1 fruit fly cellular context compared by ENCODE assay signal in genomic region chrX:8057299-8057730, dm6.
TF ChIP-seq lines count a peak whose summit lies in the region.

No protein-coding gene starts in this region.

TF ChIP-seq in whole organism, embryonic, 481 proteins besides CTCF, POLR2A, EP300 and RAD21 (continued from another document):
- TF ChIP-seq CG34422 (GFP tag; IDR thresholded peaks at IDR 0.05; lab: Robert Waterston, UW) (peak; percentile 61; the same call in 2 of the 3 replicates), CG4404 (GFP tag; IDR thresholded peaks at IDR 0.05; lab: Robert Waterston, UW) (peak; percentile 40; the same call in 1 of the 2 replicates), HLH4C (GFP tag; IDR thresholded peaks at IDR 0.05; lab: Robert Waterston, UW; ENCODE audit: partially characterized antibody) (no peak), ftz-f1 (GFP tag; optimal IDR thresholded peaks at IDR 0.05; lab: Kevin White, UChicago) (no peak), wek (GFP tag; optimal IDR thresholded peaks at IDR 0.05; lab: Kevin White, UChicago) (no peak), Chrac-16 (GFP tag; optimal IDR thresholded peaks at IDR 0.05; lab: Kevin White, UChicago) (peak; percentile 45), z (GFP tag; IDR thresholded peaks at IDR 0.05; lab: Robert Waterston, UW) (no peak), klu (GFP tag; IDR thresholded peaks at IDR 0.05; lab: Robert Waterston, UW) (peak; percentile 24; the same call in 1 of the 2 replicates), sr (GFP tag; IDR thresholded peaks at IDR 0.05; lab: Robert Waterston, UW) (no peak), CG13624 (GFP tag; optimal IDR thresholded peaks at IDR 0.05; lab: Kevin White, UChicago) (peak; percentile 64), Xrp1 (GFP tag; IDR thresholded peaks at IDR 0.05; lab: Robert Waterston, UW) (peak; percentile 63), CG16813 (GFP tag; IDR thresholded peaks at IDR 0.05; lab: Robert Waterston, UW; ENCODE audit: partially characterized antibody) (no peak), CG31441 (GFP tag; IDR thresholded peaks at IDR 0.05; lab: Robert Waterston, UW) (peak; percentile 75), HLH54F (GFP tag; optimal IDR thresholded peaks at IDR 0.05; lab: Kevin White, UChicago) (peak; percentile 84), CG3847 (GFP tag; IDR thresholded peaks at IDR 0.05; lab: Robert Waterston, UW) (peak; percentile 25; the same call in 1 of the 2 replicates), bsh (GFP tag; optimal IDR thresholded peaks at IDR 0.05; lab: Kevin White, UChicago) (peak; percentile 47 to 49), CG11456 (GFP tag; IDR thresholded peaks at IDR 0.05; lab: Robert Waterston, UW) (peak; percentile 70; the same call in 1 of the 3 replicates), CG10565 (GFP tag; optimal IDR thresholded peaks at IDR 0.05; lab: Kevin White, UChicago) (peak; percentile 3), CG32772 (GFP tag; IDR thresholded peaks at IDR 0.05; lab: Robert Waterston, UW) (0 out of 2 replicates have a peak, but pooled peaks have one; percentile 44), Scr (GFP tag; IDR thresholded peaks at IDR 0.05; lab: Robert Waterston, UW; ENCODE audit: partially characterized antibody) (no peak), CG1792 (GFP tag; optimal IDR thresholded peaks at IDR 0.05; lab: Kevin White, UChicago) (peak; percentile 28), CG4820 (GFP tag; optimal IDR thresholded peaks at IDR 0.05; lab: Kevin White, UChicago) (peak; percentile 64), zf30C (GFP tag; optimal IDR thresholded peaks at IDR 0.05; lab: Kevin White, UChicago) (no peak), CG12391 (tag; optimal IDR thresholded peaks at IDR 0.05; lab: Kevin White, UChicago) (peak; percentile 74), C15 (GFP tag; IDR thresholded peaks at IDR 0.05; lab: Robert Waterston, UW) (no peak), maf-S (GFP tag; optimal IDR thresholded peaks at IDR 0.05; lab: Kevin White, UChicago) (peak; percentile 75), ro (GFP tag; IDR thresholded peaks at IDR 0.05; lab: Robert Waterston, UW) (no peak; the same call in 1 of the 2 replicates), CG34376 (GFP tag; optimal IDR thresholded peaks at IDR 0.05; lab: Kevin White, UChicago) (no peak), vnd (GFP tag; IDR thresholded peaks at IDR 0.05; lab: Robert Waterston, UW; ENCODE audit: partially characterized antibody) (no peak), CG18011 (GFP tag; optimal IDR thresholded peaks at IDR 0.05; lab: Kevin White, UChicago) (peak; percentile 45), CG31365 (tag; optimal IDR thresholded peaks at IDR 0.05; lab: Kevin White, UChicago) (no peak), pum (GFP tag; optimal IDR thresholded peaks at IDR 0.05; lab: Kevin White, UChicago) (peak; percentile 72), pho (GFP tag; optimal IDR thresholded peaks at IDR 0.05; lab: Kevin White, UChicago) (peak; percentile 78), oc (tag; optimal IDR thresholded peaks at IDR 0.05; lab: Kevin White, UChicago) (no peak), CG1024 (GFP tag; IDR thresholded peaks at IDR 0.05; lab: Robert Waterston, UW) (no peak), Doc3 (GFP tag; IDR thresholded peaks at IDR 0.05; lab: Robert Waterston, UW; ENCODE audit: partially characterized antibody) (no peak), esg (GFP tag; conservative IDR thresholded peaks at IDR 0.05; lab: Robert Waterston, UW) (peak; percentile 62), CG12104 (GFP tag; optimal IDR thresholded peaks at IDR 0.05; lab: Kevin White, UChicago) (peak; percentile 71), CG4730 (GFP tag; IDR thresholded peaks at IDR 0.05; lab: Robert Waterston, UW) (0 out of 2 replicates have a peak, but pooled peaks have one; percentile 40), CG8290 (GFP tag; optimal IDR thresholded peaks at IDR 0.05; lab: Kevin White, UChicago) (peak; percentile 40), CG8290 (tag; optimal IDR thresholded peaks at IDR 0.05; lab: Kevin White, UChicago) (no peak), Taf1 (GFP tag; IDR thresholded peaks at IDR 0.05; lab: Robert Waterston, UW) (no peak), CG32532 (GFP tag; IDR thresholded peaks at IDR 0.05; lab: Robert Waterston, UW) (peak; percentile 31; the same call in 1 of the 2 replicates), CG10654 (GFP tag; optimal IDR thresholded peaks at IDR 0.05; lab: Kevin White, UChicago) (peak; percentile 33), Med (GFP tag; lab: Kevin White, UChicago) (peak; percentile 92), ranshi (GFP tag; IDR thresholded peaks at IDR 0.05; lab: Robert Waterston, UW) (no peak; the same call in 1 of the 2 replicates), CG33557 (GFP tag; optimal IDR thresholded peaks at IDR 0.05; lab: Kevin White, UChicago) (peak; percentile 61), dysf (GFP tag; IDR thresholded peaks at IDR 0.05; lab: Robert Waterston, UW) (peak; percentile 76; the same call in 2 of the 3 replicates), CG3407 (GFP tag; optimal IDR thresholded peaks at IDR 0.05; lab: Kevin White, UChicago) (peak; percentile 55), CG3065 (GFP tag; optimal IDR thresholded peaks at IDR 0.05; lab: Kevin White, UChicago) (peak; percentile 8), trem (tag; optimal IDR thresholded peaks at IDR 0.05; lab: Kevin White, UChicago) (no peak), zen (tag; optimal IDR thresholded peaks at IDR 0.05; lab: Kevin White, UChicago) (peak; percentile 12), tap (tag; optimal IDR thresholded peaks at IDR 0.05; lab: Kevin White, UChicago) (peak; percentile 29), pita (GFP tag; optimal IDR thresholded peaks at IDR 0.05; lab: Kevin White, UChicago) (no peak), odd (GFP tag; optimal IDR thresholded peaks at IDR 0.05; lab: Kevin White, UChicago) (peak; percentile 60), Optix (GFP tag; IDR thresholded peaks at IDR 0.05; lab: Robert Waterston, UW) (peak; percentile 31; the same call in 1 of the 3 replicates), CG18619 (GFP tag; optimal IDR thresholded peaks at IDR 0.05; lab: Kevin White, UChicago) (peak; percentile 75), Hr78 (GFP tag; optimal IDR thresholded peaks at IDR 0.05; lab: Kevin White, UChicago) (no peak), CG7928 (GFP tag; optimal IDR thresholded peaks at IDR 0.05; lab: Kevin White, UChicago) (no peak), bbx (GFP tag; IDR thresholded peaks at IDR 0.05; lab: Robert Waterston, UW; ENCODE audit: partially characterized antibody) (no peak), Ptx1 (GFP tag; IDR thresholded peaks at IDR 0.05; lab: Robert Waterston, UW) (peak; percentile 62; the same call in 1 of the 2 replicates), CG18764 (GFP tag; optimal IDR thresholded peaks at IDR 0.05; lab: Kevin White, UChicago) (peak; percentile 14), Gug (GFP tag; IDR thresholded peaks at IDR 0.05; lab: Robert Waterston, UW) (peak; percentile 43; the same call in 2 of the 4 replicates), crol (GFP tag; IDR thresholded peaks at IDR 0.05; lab: Robert Waterston, UW) (no peak), gro (GFP tag; optimal IDR thresholded peaks at IDR 0.05; lab: Kevin White, UChicago) (no peak), CG4854 (GFP tag; optimal IDR thresholded peaks at IDR 0.05; lab: Kevin White, UChicago) (peak; percentile 35), dimm (GFP tag; IDR thresholded peaks at IDR 0.05; lab: Robert Waterston, UW) (no peak), CG15601 (tag; optimal IDR thresholded peaks at IDR 0.05; lab: Kevin White, UChicago) (peak; percentile 43), CG10366 (GFP tag; IDR thresholded peaks at IDR 0.05; lab: Robert Waterston, UW) (peak; percentile 22; the same call in 1 of the 2 replicates), slbo (GFP tag; IDR thresholded peaks at IDR 0.05; lab: Robert Waterston, UW) (peak; percentile 51; the same call in 1 of the 2 replicates), E2f2 (GFP tag; IDR thresholded peaks at IDR 0.05; lab: Robert Waterston, UW) (no peak; the same call in 1 of the 2 replicates), ase (GFP tag; IDR thresholded peaks at IDR 0.05; lab: Robert Waterston, UW) (no peak), sd (tag; optimal IDR thresholded peaks at IDR 0.05; lab: Kevin White, UChicago) (no peak), TFAM (GFP tag; optimal IDR thresholded peaks at IDR 0.05; lab: Kevin White, UChicago) (peak; percentile 26), Abd-B (GFP tag; optimal IDR thresholded peaks at IDR 0.05; lab: Kevin White, UChicago) (peak; percentile 77), nerfin-1 (tag; optimal IDR thresholded peaks at IDR 0.05; lab: Kevin White, UChicago) (peak; percentile 15), dmrt99B (tag; optimal IDR thresholded peaks at IDR 0.05; lab: Kevin White, UChicago) (peak; percentile 81), D19A (tag; optimal IDR thresholded peaks at IDR 0.05; lab: Kevin White, UChicago) (peak; percentile 58), CG15514 (GFP tag; optimal IDR thresholded peaks at IDR 0.05; lab: Kevin White, UChicago) (no peak), Hsf (GFP tag; optimal IDR thresholded peaks at IDR 0.05; lab: Kevin White, UChicago) (peak; percentile 84), CG11247 (GFP tag; IDR thresholded peaks at IDR 0.05; lab: Robert Waterston, UW) (0 out of 2 replicates have a peak, but pooled peaks have one; percentile 23), Lhr (GFP tag; optimal IDR thresholded peaks at IDR 0.05; lab: Kevin White, UChicago) (no peak), repo (GFP tag; optimal IDR thresholded peaks at IDR 0.05; lab: Kevin White, UChicago) (peak; percentile 71), yki (optimal IDR thresholded peaks at IDR 0.05; lab: Kevin White, UChicago) (no peak), Ets65A (GFP tag; lab: Kevin White, UChicago) (peak; percentile 97), Awh (GFP tag; IDR thresholded peaks at IDR 0.05; lab: Robert Waterston, UW) (no peak), fd102C (GFP tag; optimal IDR thresholded peaks at IDR 0.05; lab: Kevin White, UChicago) (no peak), eve (GFP tag; optimal IDR thresholded peaks at IDR 0.05; lab: Kevin White, UChicago) (peak in 1 of 2 experiments; percentile 85), luna (GFP tag; optimal IDR thresholded peaks at IDR 0.05; lab: Kevin White, UChicago) (no peak), salm (tag; optimal IDR thresholded peaks at IDR 0.05; lab: Kevin White, UChicago) (peak; percentile 49), run (tag; optimal IDR thresholded peaks at IDR 0.05; lab: Kevin White, UChicago) (no peak), YL-1 (GFP tag; optimal IDR thresholded peaks at IDR 0.05; lab: Kevin White, UChicago) (no peak), CG13287 (GFP tag; IDR thresholded peaks at IDR 0.05; lab: Robert Waterston, UW; ENCODE audit: partially characterized antibody) (no peak), cg (GFP tag; optimal IDR thresholded peaks at IDR 0.05; lab: Kevin White, UChicago) (no peak), CG7372 (GFP tag; IDR thresholded peaks at IDR 0.05; lab: Robert Waterston, UW) (peak; percentile 32), PHDP (tag; optimal IDR thresholded peaks at IDR 0.05; lab: Kevin White, UChicago) (peak; percentile 59), NfI (GFP tag; optimal IDR thresholded peaks at IDR 0.05; lab: Kevin White, UChicago) (peak; percentile 80), Six4 (GFP tag; optimal IDR thresholded peaks at IDR 0.05; lab: Kevin White, UChicago) (peak; percentile 59), peb (GFP tag; IDR thresholded peaks at IDR 0.05; lab: Robert Waterston, UW) (no peak), CG15269 (tag; optimal IDR thresholded peaks at IDR 0.05; lab: Kevin White, UChicago) (peak; percentile 82), ap (GFP tag; IDR thresholded peaks at IDR 0.05; lab: Robert Waterston, UW) (peak; percentile 36; the same call in 1 of the 2 replicates), Dip2 (GFP tag; IDR thresholded peaks at IDR 0.05; lab: Robert Waterston, UW) (no peak), CG15696 (tag; optimal IDR thresholded peaks at IDR 0.05; lab: Kevin White, UChicago) (peak; percentile 67), sisA (GFP tag; IDR thresholded peaks at IDR 0.05; lab: Robert Waterston, UW) (peak; percentile 35; the same call in 1 of the 2 replicates), gsb-n (tag; optimal IDR thresholded peaks at IDR 0.05; lab: Kevin White, UChicago) (peak; percentile 32), Elba2 (GFP tag; optimal IDR thresholded peaks at IDR 0.05; lab: Kevin White, UChicago) (no peak), GATAe (GFP tag; conservative IDR thresholded peaks at IDR 0.05; lab: Robert Waterston, UW) (no peak), insv (GFP tag; optimal IDR thresholded peaks at IDR 0.05; lab: Kevin White, UChicago) (no peak), otp (GFP tag; IDR thresholded peaks at IDR 0.05; lab: Robert Waterston, UW) (no peak), CG17328 (GFP tag; IDR thresholded peaks at IDR 0.05; lab: Robert Waterston, UW) (0 out of 2 replicates have a peak, but pooled peaks have one; percentile 47), dan (GFP tag; IDR thresholded peaks at IDR 0.05; lab: Robert Waterston, UW) (no peak), CG12769 (tag; optimal IDR thresholded peaks at IDR 0.05; lab: Kevin White, UChicago) (no peak), CG17829 (tag; optimal IDR thresholded peaks at IDR 0.05; lab: Kevin White, UChicago) (peak; percentile 65), CG17912 (GFP tag; optimal IDR thresholded peaks at IDR 0.05; lab: Kevin White, UChicago) (no peak), Sry-β (GFP tag; optimal IDR thresholded peaks at IDR 0.05; lab: Kevin White, UChicago) (peak; percentile 25)
